Worm (Caenorhabditis elegans) whole organism, dauer: ENCODE results near the gene F15E6.5.

ENCODE experiments used
- unc-62 ChIP-seq: sonication (generic microtip); optimal IDR thresholded peaks from 2 replicates; lab custom pipeline; 2017; ENCODE audit warnings: missing biosample characterization, missing genetic modification reagents, missing genetic modification characterization

F15E6.5 gene

ce11 chrIV:4289267-4289666 lies at the start of gene F15E6.5:
Gene F15E6.5, plus strand, starts transcription at chrIV:4289567.
- no peak for TF ChIP-seq unc-62 (GFP tag; lab: Kevin White, UChicago)

DNA sequence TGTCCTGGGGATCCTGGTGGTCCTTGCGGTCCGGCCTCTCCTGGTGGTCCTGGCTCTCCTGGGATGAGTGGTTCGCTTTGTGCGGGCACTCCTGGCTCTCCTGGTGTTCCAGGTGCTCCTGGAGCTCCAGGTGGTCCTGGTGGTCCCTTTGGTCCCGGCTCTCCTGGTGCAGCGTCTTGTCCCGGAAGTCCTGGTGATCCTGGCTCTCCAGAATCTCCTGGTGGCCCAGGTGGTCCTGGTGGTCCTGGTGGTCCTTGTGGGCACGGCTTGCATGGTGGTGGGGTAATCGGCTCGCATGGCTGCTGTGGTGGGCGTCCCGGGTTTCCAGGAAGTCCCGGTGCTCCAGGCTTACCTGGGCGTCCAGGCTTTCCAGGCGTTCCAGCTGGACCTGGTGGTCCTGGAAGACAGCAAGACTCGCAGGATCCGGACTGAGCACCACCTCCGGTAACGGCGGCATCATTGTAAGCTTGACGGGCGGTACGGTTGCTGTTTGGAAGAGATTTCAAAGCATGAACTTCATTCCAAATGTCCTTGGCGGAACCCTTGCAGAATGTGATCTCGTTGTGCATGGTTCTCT lies 45.4 kb upstream of the F15E6.5 start:
- TF ChIP-seq unc-62 (GFP tag; lab: Kevin White, UChicago): no peak

DNA sequence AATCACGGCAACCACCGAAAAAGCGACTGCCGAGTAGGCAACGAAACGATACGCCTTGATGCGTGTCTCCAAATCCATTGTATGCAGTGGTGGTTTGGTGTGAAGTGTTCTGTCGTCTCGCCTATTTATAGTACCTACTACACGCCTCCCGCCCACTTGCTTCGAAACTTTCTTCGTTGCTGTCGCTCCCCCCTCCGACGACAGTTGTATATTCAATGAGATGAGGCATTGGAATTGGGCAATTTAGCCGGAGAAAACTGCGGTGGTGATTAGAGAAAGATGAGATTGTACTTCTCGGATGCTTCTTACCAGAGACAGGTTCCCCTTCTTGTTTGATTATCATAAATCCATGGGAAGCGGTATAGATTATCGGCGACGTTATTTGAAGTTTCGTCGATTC lies 44.9 kb upstream of the F15E6.5 start, which contains the start of gene col-34:
Gene col-34 (minus strand): TSS at position 101 of the 400 bp plus-strand sequence.
- TF ChIP-seq unc-62 (GFP tag; lab: Kevin White, UChicago): no peak

DNA sequence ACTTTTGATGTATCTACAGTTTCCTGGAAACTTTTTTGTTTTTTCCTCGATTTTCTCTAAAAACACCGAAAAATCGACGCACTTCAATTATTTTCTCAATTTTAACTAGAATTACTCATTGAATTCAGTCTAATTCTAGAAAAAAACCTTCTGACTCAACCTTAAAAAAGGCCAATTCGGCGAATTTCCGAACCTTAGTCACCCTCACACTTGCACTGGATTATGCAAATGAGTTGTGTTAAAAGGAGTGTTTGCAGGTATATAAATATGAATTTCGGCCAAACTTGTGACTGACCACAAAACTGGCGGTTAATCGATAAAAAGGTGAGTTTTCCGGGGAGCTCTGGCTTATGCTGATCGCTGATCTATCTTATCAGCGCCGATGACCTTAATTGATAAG lies 42.9 kb upstream of the F15E6.5 start, which contains the start of gene ttr-20:
Gene ttr-20 (plus strand): TSS at position 301 of the 400 bp plus-strand sequence.
- TF ChIP-seq unc-62 (GFP tag; lab: Kevin White, UChicago): no peak

- TF ChIP-seq unc-62 (GFP tag; lab: Kevin White, UChicago): no peak
Measured at ce11 chrIV:4247334-4247733, 42.0 kb upstream of the F15E6.5 start.

DNA sequence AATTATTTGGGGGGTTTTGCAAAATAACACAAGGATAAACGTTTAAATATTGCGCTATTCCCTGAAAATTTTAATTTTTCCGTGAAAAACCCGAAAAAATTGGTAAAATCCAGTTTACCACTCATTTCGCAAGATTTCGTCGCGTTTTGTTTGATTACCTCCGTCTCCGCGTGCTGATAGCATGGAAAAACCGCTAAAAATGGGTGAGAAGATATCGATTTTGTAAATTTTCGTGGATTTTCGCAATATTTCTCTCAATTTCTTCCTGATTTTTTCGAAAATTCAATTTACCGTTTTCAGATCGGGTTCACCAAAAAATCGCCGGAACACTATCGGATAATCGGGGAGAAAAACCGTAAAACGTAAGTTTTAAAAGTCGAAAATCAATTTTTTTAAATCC lies 41.6 kb upstream of the F15E6.5 start, which contains the start of gene ama-1:
Gene ama-1 (plus strand): TSS at position 301 of the 400 bp plus-strand sequence.
- TF ChIP-seq unc-62 (GFP tag; lab: Kevin White, UChicago): no peak

DNA sequence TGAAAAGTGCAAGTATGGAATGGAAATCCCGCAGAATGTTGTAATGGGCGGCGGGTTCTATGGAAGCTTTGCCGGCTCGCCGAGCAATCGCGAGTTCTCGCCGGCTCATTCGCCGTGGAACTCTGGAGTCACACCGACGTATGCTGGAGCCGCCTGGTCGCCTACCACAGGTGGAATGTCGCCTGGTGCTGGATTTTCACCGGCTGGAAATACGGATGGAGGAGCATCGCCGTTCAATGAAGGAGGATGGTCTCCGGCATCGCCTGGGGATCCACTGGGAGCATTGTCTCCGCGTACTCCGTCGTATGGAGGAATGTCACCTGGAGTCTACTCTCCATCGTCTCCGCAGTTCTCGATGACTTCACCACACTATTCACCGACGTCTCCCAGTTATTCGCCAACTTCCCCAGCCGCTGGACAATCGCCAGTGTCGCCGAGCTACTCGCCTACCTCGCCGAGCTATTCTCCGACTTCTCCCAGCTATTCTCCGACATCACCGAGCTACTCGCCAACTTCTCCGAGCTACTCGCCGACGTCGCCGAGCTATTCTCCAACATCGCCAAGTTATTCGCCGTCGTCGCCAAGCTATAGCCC lies 34.3 kb upstream of the F15E6.5 start:
- no peak for TF ChIP-seq unc-62 (GFP tag; lab: Kevin White, UChicago)

DNA sequence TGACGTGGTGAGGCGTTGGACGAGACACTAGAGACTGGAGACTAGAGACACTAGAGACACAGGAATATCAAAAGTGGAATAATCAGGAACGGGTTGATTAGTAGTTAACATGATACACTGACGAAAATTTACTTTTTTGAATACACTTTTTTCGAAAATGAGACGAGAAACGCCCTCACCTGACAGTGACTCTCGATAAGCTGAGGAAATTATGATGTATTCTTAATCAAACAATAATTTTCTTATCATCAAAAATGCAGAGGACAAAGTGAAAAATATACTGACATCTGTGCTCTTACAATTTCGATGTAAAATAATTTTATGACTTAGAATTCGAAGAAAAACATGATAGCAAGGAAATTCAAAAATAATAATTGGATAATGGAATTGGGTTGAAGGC lies 29.9 kb upstream of the F15E6.5 start:
- TF ChIP-seq unc-62 (GFP tag; lab: Kevin White, UChicago): no peak

DNA sequence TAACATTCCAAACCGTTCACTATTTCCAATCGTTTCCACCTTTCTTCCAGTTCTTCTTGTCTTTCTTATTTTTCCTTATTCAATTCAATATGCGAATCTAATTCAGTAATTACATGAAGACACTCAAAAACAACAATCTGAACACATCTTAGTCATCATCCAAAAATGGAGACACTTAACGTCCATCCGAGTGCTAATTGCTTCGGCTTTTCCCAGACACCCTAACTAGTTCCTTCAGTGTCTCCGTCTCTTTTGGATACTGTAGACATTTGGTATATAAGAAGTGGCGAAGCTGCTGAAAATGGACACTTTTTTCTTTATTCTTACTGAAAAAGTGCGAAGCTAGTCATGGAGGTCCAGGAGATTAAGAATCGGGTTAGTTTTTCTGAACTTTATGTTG lies 26.4 kb upstream of the F15E6.5 start, which contains the start of gene col-33:
Gene col-33 (plus strand): TSS at position 301 of the 400 bp plus-strand sequence.
- no peak for TF ChIP-seq unc-62 (GFP tag; lab: Kevin White, UChicago)

DNA sequence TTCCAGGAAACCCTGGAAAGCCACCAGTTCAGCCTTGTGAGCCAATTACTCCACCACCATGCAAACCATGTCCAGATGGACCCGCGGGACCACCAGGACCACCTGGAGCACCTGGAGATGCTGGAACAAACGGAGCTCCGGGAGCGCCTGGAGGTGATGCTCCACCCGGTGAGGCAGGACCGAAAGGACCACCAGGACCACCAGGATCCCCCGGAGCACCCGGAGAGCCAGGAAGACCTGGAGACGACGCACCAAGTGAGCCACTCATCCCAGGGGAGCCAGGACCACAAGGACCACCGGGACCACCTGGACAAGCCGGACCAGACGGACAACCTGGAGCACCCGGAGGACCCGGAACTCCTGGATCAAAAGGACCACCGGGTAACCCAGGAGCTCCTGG lies 24.7 kb upstream of the F15E6.5 start:
- no peak for TF ChIP-seq unc-62 (GFP tag; lab: Kevin White, UChicago)

DNA sequence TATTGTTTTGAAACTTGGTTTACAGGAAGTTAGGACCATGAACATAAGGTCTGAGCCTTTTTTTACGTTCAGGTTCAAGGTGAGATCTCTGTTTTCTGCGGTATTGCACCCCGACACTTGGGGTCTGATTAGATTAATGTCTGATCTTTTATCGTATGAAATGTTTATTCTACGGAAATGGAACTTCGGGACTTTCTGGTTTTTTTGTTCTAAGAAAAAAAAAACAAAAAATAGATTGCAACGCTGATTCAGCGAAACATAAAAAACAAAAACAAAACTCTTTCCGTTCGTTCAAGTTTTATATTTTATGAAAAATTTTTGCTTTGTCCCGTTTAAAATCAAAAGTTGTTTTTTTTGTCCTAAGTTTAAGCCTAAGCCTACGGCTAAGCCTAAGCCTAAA lies 24.1 kb upstream of the F15E6.5 start, which contains the start of gene F36A4.5:
Gene F36A4.5 (plus strand): TSS at position 301 of the 400 bp plus-strand sequence.
- no peak for TF ChIP-seq unc-62 (GFP tag; lab: Kevin White, UChicago)

DNA sequence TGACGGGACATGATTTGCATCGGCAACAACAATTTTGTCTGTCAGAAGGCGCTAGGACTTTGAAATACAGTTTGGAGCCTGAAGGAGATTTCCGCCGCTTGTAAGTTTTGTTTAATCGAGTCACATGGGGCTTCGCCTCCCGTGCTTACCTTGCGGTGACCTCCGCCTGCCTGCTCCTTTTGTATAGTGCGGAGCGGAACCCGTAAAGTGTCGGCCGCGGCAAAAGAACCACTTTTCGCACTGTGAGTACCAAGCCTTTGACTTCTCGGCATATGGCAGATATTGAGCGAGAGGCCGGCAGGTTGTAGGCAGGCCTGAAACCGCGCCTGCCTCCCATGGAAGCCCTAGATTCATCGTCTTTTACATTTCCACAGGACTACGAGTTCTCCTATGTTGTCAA lies 23.4 kb upstream of the F15E6.5 start:
- TF ChIP-seq unc-62 (GFP tag; lab: Kevin White, UChicago): no peak

DNA sequence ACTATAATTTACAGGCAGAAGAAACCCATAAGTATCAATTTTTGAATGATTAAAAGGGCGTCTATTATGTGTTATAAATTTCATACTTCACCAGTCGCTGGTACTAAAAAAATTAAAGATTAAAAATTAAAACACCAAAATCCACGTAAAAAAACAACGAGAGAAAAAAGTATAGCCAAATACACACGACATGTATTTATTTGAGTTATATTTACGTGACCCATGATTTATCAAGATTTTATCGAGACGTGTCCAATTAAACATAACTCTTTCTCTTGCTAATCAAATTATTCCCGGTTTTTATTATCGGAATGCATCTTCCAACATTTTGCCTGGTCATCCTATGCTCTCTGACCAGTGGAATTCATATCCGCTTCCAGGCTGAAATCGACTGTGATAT lies 22.0 kb upstream of the F15E6.5 start, which contains the start of gene F36A4.4:
Gene F36A4.4 (plus strand): TSS at position 301 of the 400 bp plus-strand sequence.
- TF ChIP-seq unc-62 (GFP tag; lab: Kevin White, UChicago): no peak

- no peak for TF ChIP-seq unc-62 (GFP tag; lab: Kevin White, UChicago)
Measured at ce11 chrIV:4269308-4269707, 20.1 kb upstream of the F15E6.5 start, which contains the start of gene F36A4.3. Gene F36A4.3, plus strand, starts transcription at chrIV:4269608.

DNA sequence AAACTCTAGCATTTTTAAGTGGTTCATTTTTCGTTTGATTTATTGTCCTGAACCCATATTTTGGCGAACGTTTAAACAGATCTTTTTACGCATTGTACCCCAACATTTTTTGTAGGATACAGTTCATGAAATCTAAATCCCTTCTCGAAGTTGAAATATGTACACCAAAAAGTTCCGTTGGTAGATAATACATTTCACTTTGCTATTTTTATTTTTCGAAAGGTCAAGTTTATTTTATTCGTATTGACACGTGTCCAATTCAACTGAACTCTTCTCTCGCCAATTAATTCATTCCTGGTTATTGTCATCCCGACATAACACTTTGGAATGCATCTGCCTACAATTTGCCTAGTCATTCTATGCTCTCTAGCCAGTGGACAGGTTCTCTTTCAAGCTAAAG lies 18.4 kb upstream of the F15E6.5 start, which contains the start of gene F36A4.2:
Gene F36A4.2 (plus strand): TSS at position 301 of the 400 bp plus-strand sequence.
- TF ChIP-seq unc-62 (GFP tag; lab: Kevin White, UChicago): no peak

DNA sequence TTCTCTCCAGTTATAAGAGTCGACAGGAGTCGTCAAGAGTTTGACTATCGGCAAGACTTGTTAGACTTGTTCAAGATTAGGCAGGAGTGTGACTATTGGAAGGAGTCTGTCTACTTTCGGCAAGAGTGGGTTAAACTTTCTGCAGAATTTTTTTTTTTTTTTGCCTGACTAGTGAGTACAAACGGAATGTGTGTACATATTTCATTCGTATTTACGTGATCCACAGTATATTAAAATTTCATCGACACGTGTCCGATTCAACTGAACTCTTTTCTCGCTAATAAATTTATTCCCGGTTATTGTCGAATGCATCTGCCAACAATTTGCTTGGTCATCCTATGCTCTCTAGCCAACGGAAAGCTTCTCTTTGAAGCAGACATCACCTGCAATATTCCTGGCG lies 17.2 kb upstream of the F15E6.5 start, which contains the start of gene F36A4.1:
Gene F36A4.1 (plus strand): TSS at position 301 of the 400 bp plus-strand sequence.
- no peak for TF ChIP-seq unc-62 (GFP tag; lab: Kevin White, UChicago)
